Worm (Caenorhabditis elegans) whole organism, midembryonic: ENCODE results near the gene catp-3.

Experiments used
- flt-1 ChIP-seq: fragments of 200-800 bp; sonication (Bioruptor generic); IDR thresholded peaks from 2 replicates; pipeline ENCODE4 v1.3.6; 2022; ENCODE audit warnings: missing genetic modification characterization, missing compliant biosample characterization
- ztf-23 ChIP-seq: fragments of 200-800 bp; sonication (Bioruptor generic); IDR thresholded peaks from 2 replicates; pipeline ENCODE4 v1.3.6; 2022; ENCODE audit warnings: missing genetic modification reagents, missing genetic modification characterization, missing compliant biosample characterization

DNA sequence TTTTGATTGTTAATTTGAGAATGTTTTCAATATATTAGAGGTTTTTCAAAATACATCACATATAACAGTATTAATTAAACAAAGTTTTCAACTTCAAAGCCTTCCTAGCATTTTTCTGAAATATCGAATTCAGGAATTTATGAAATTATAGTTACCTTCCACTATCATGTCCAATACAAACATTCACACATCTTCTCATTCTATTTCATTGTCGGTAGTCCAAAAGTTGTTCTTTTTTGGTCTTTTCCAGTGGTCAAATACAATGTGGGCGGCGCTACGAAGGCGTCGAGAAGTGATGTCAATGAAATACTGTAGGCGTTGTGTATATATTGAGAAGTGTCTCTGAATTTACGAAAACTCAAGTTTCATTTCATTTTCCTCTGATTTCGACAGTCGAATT, at the start of gene catp-3:
- TF ChIP-seq ztf-23 (GFP tag; lab: Robert Waterston, UW) (no peak), flt-1 (no peak)
